Fruit fly (Drosophila melanogaster) S2 (cell line): ENCODE data around the gene sov.

ENCODE experiments used
- CG8478 ChIP-seq: fragments of >200 bp; optimal IDR thresholded peaks from 2 replicates; lab custom pipeline; 2018
- CTCF ChIP-seq, 2 experiments: fragments of >200 bp; optimal IDR thresholded peaks; 2 replicates each; lab custom pipeline; 2018

The sov gene

dm6 chrX:6776274-6776673 is 20.2 kb downstream of the sov start:
- TF ChIP-seq CG8478 (lab: Kevin White, UChicago) (no peak), CTCF (optimal IDR thresholded peaks at IDR 0.05; lab: Kevin White, UChicago) (no peak)

- TF ChIP-seq CTCF (optimal IDR thresholded peaks at IDR 0.05; lab: Kevin White, UChicago), result no peak
- no peak for TF ChIP-seq CG8478 (lab: Kevin White, UChicago)
Observed at dm6 chrX:6776934-6777333, 20.8 kb downstream of the sov start.

- TF ChIP-seq CTCF (optimal IDR thresholded peaks at IDR 0.05; lab: Kevin White, UChicago), result no peak
- TF ChIP-seq CG8478 (lab: Kevin White, UChicago), result no peak
Observed at dm6 chrX:6777394-6777793, 21.3 kb downstream of the sov start.

- TF ChIP-seq CG8478 (lab: Kevin White, UChicago) (no peak), CTCF (optimal IDR thresholded peaks at IDR 0.05; lab: Kevin White, UChicago) (no peak)
Observed at dm6 chrX:6778068-6778467, 21.9 kb downstream of the sov start.

dm6 chrX:6778780-6779179 is 22.7 kb downstream of the sov start:
- no peak for TF ChIP-seq CTCF (optimal IDR thresholded peaks at IDR 0.05; lab: Kevin White, UChicago)
- no peak for TF ChIP-seq CG8478 (lab: Kevin White, UChicago)

dm6 chrX:6779609-6780139 is 23.6 kb downstream of the sov start, which contains the start of gene shf:
TSS of gene shf (minus strand) at chrX:6779659.
- TF ChIP-seq CTCF (optimal IDR thresholded peaks at IDR 0.05; lab: Kevin White, UChicago), result no peak
- TF ChIP-seq CG8478 (lab: Kevin White, UChicago), result no peak

dm6 chrX:6790944-6791343 is 34.8 kb downstream of the sov start:
- TF ChIP-seq CTCF (optimal IDR thresholded peaks at IDR 0.05; lab: Kevin White, UChicago), result no peak

- TF ChIP-seq CG8478 (lab: Kevin White, UChicago), result no peak
- TF ChIP-seq CTCF (optimal IDR thresholded peaks at IDR 0.05; lab: Kevin White, UChicago), result no peak
Observed at dm6 chrX:6791531-6791930, 35.4 kb downstream of the sov start.

dm6 chrX:6792891-6793290 is 36.8 kb downstream of the sov start:
- TF ChIP-seq CTCF (optimal IDR thresholded peaks at IDR 0.05; lab: Kevin White, UChicago), result no peak
- TF ChIP-seq CG8478 (lab: Kevin White, UChicago), result no peak

- TF ChIP-seq CTCF (optimal IDR thresholded peaks at IDR 0.05; lab: Kevin White, UChicago) (no peak), CG8478 (lab: Kevin White, UChicago) (no peak)
Observed at dm6 chrX:6793390-6793789, 37.3 kb downstream of the sov start.

- TF ChIP-seq CTCF (optimal IDR thresholded peaks at IDR 0.05; lab: Kevin White, UChicago) (no peak), CG8478 (lab: Kevin White, UChicago) (no peak)
Observed at dm6 chrX:6794190-6794589, 38.1 kb downstream of the sov start.

- TF ChIP-seq CG8478 (lab: Kevin White, UChicago), result no peak
- no peak for TF ChIP-seq CTCF (optimal IDR thresholded peaks at IDR 0.05; lab: Kevin White, UChicago)
Observed at dm6 chrX:6794826-6795225, 38.7 kb downstream of the sov start.

dm6 chrX:6795987-6796691 is 40.0 kb downstream of the sov start:
- no peak for TF ChIP-seq CG8478 (lab: Kevin White, UChicago)
- no peak for TF ChIP-seq CTCF (optimal IDR thresholded peaks at IDR 0.05; lab: Kevin White, UChicago)

- TF ChIP-seq CTCF (optimal IDR thresholded peaks at IDR 0.05; lab: Kevin White, UChicago), result no peak
- TF ChIP-seq CG8478 (lab: Kevin White, UChicago), result no peak
Observed at dm6 chrX:6796972-6797371, 40.9 kb downstream of the sov start.

- TF ChIP-seq CG8478 (lab: Kevin White, UChicago) (no peak), CTCF (optimal IDR thresholded peaks at IDR 0.05; lab: Kevin White, UChicago) (no peak)
Observed at dm6 chrX:6799261-6800022, 43.3 kb downstream of the sov start.
